Fruit fly (Drosophila melanogaster): ENCODE results near the gene CG13893.

DNA sequence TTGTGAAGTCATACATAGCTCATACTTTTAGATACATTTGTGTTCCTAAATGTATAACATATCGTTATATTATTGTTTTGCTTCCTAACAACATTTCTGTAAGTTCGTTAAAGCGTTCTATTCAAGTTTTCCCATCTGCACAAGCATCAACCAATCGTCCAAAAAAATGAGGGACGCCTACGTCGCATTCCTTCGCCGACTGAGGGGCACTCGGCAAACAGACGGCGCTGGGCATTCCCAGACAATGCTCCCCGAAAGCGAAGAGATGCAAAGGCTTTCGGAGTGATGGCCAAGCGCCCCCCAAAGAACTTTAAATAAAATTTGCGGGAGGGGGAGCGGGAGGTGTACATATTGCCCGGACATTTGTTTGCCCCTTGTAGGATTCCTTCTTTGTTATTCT, 7.0 kb upstream of the CG13893 start:
- no peak for TF ChIP-seq D1 (tag; optimal IDR thresholded peaks at IDR 0.05)
- no peak for TF ChIP-seq CG9948 (tag; optimal IDR thresholded peaks at IDR 0.05)
- TF ChIP-seq Ets98B (GFP tag; IDR thresholded peaks at IDR 0.05): no peak
- no peak for TF ChIP-seq CG8301 (tag; optimal IDR thresholded peaks at IDR 0.05)
- TF ChIP-seq CG8159 (tag; optimal IDR thresholded peaks at IDR 0.05): no peak
- no peak for TF ChIP-seq EcR (GFP tag; optimal IDR thresholded peaks at IDR 0.05)
